Worm (Caenorhabditis elegans) whole organism, dauer: Measurements from ENCODE around the gene F17C11.22.

Source experiments
- unc-62 ChIP-seq: sonication (generic microtip); optimal IDR thresholded peaks from 2 replicates; lab custom pipeline; 2017; ENCODE audit warnings: missing biosample characterization, missing genetic modification reagents, missing genetic modification characterization

The F17C11.22 gene

ce11 chrV:10967594-10968273 is 2.2 kb downstream of the F17C11.22 start:
- no peak for TF ChIP-seq unc-62 (GFP tag; lab: Kevin White, UChicago)

ce11 chrV:10966874-10967273 is 3.1 kb downstream of the F17C11.22 start:
- TF ChIP-seq unc-62 (GFP tag; lab: Kevin White, UChicago): no peak

ce11 chrV:10965501-10965900 is 4.5 kb downstream of the F17C11.22 start, which contains the start of the genes ctf-4 and eef-1G:
ctf-4 (minus strand) TSS chrV:10965539.
eef-1G (plus strand) TSS chrV:10965719.
- no peak for TF ChIP-seq unc-62 (GFP tag; lab: Kevin White, UChicago)

DNA sequence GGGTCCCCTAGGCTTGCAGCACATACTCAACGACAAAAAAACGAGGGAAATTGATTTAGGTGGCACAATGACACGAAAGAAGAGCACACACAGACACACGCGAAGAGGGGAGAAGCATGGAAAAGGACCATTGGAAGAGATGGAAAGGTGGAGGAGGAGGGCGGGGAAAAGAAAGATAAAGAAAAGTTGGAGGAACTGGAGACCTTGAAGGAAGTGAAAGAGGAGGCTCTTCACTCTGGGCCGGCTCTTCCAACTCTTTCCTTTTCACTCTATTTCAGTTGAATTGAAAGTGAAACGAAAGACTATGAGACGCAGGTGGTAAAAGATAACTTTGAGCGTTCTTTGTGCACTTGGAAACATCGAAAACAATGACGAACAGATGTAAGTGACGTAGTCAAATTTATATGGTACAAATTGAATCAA is 8.5 kb downstream of the F17C11.22 start:
- no peak for TF ChIP-seq unc-62 (GFP tag; lab: Kevin White, UChicago)

- TF ChIP-seq unc-62 (GFP tag; lab: Kevin White, UChicago): no peak
These were observed 9.4 kb downstream of the F17C11.22 start, which contains the start of gene vps-36 for ce11 chrV:10960544-10960943. vps-36 (minus strand) TSS chrV:10960669.

DNA sequence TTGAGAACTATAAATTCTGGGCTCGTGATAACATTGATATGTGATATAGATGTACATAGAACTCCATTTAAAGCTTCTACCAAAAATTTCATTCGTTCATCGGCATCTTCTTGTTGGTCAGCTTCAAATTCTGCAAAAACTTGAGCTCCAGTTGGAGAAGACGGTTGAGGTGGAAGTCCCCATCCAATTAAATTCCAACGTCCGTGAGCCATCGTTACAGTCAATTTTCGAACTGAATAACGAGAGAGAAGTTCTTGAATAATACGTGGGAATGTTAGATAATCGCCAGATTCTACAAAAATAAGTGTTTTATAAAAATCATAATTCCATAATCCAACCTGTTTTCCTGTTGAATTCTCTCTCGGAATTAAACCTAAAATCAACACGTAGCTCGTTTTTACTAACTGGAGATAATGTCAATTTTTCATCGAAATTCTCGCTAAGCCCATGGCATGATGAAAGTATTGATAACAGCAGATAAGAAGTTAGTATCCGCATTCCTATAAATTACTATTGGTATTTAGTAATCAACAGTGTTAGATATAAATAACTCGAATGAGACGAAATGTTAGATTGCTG is 11.6 kb downstream of the F17C11.22 start, which contains the start of gene pigt-1:
pigt-1 (minus strand) TSS at position 500 of the 579 bp plus-strand sequence.
- no peak for TF ChIP-seq unc-62 (GFP tag; lab: Kevin White, UChicago)

- TF ChIP-seq unc-62 (GFP tag; lab: Kevin White, UChicago): no peak
These were observed 14.1 kb downstream of the F17C11.22 start, which contains the start of gene F17C11.13 for ce11 chrV:10955681-10956476. F17C11.13 (plus strand) TSS chrV:10955923.

DNA sequence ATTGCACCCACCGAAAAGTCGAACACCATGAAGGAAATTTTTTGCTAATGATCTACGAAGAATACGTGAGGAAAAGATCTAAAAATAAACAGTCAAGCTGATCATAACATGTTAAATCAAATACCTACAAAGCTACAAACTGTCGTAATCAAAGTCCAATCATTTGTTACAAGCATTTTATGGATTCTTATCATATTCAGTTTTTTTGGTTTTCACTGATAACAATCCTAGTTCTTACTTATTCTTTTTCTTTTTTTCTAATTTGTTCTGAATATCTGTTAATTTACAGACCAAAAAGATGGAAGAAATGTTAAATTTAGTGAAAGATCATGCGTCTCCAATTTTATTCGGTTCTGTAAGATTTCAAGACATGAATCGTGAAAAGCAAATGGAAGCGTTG is 15.1 kb downstream of the F17C11.22 start, which contains the start of gene F17C11.6:
F17C11.6 (plus strand) TSS at position 290 of the 400 bp plus-strand sequence.
- TF ChIP-seq unc-62 (GFP tag; lab: Kevin White, UChicago): no peak

- no peak for TF ChIP-seq unc-62 (GFP tag; lab: Kevin White, UChicago)
These were observed 15.6 kb downstream of the F17C11.22 start, which contains the start of gene clec-221 for ce11 chrV:10954334-10954733. clec-221 (minus strand) TSS chrV:10954434.

- TF ChIP-seq unc-62 (GFP tag; lab: Kevin White, UChicago): no peak
These were observed 16.4 kb downstream of the F17C11.22 start for ce11 chrV:10953471-10954155.

ce11 chrV:10951655-10952278 is 18.2 kb downstream of the F17C11.22 start, which contains the start of gene F17C11.4:
F17C11.4 (plus strand) TSS chrV:10951860.
- TF ChIP-seq unc-62 (GFP tag; lab: Kevin White, UChicago): no peak

DNA sequence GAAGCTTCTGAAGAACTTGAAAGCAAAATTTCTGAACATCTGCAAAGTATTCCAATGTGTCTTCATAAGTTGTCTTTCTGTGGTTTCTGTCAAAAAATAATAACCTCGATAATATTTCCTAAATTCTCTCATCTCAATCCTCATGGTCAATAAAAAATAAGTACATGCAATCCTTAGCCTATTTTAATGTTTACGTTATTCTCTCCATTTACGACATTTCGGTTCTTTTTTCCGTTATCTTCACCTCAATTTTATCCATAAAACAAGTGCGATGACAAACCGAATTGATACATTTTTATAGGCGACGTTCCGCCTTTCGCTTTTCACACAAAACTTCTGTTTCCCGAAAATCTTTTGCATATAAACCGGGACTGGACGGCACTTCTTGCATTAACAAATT is 20.5 kb downstream of the F17C11.22 start, which contains the start of gene col-153:
col-153 (plus strand) TSS at position 301 of the 400 bp plus-strand sequence.
- TF ChIP-seq unc-62 (GFP tag; lab: Kevin White, UChicago): no peak

ce11 chrV:10947930-10948329 is 22.0 kb downstream of the F17C11.22 start, which contains the start of gene F17C11.2:
F17C11.2 (plus strand) TSS chrV:10948230.
- TF ChIP-seq unc-62 (GFP tag; lab: Kevin White, UChicago): no peak

- no peak for TF ChIP-seq unc-62 (GFP tag; lab: Kevin White, UChicago)
These were observed 22.8 kb downstream of the F17C11.22 start for ce11 chrV:10947210-10947609.
